Fruit fly (Drosophila melanogaster) whole organism, prepupa: ENCODE measurements around the gene chas.

Experiments
- CG11294 ChIP-seq: fragments of 200-800 bp; sonication (Bioruptor generic); IDR thresholded peaks from 2 replicates; pipeline ENCODE4 v1.3.6; 2022; ENCODE audit warnings: missing biosample characterization, missing genetic modification characterization
- CG11762 ChIP-seq: fragments of 200-800 bp; sonication (Bioruptor generic); optimal IDR thresholded peaks from 3 replicates; lab custom pipeline; 2016; ENCODE audit warnings: missing biosample characterization, missing genetic modification characterization; ENCODE audit not compliant: insufficient read depth
- CG3032 ChIP-seq: fragments of 200-800 bp; optimal IDR thresholded peaks from 2 replicates; lab custom pipeline; 2019; ENCODE audit warnings: missing biosample characterization, mild to moderate bottlenecking, missing genetic modification characterization, moderate library complexity
- CG31627 ChIP-seq: fragments of 200-800 bp; sonication (Bioruptor generic); optimal IDR thresholded peaks from 3 replicates; lab custom pipeline; 2016; ENCODE audit warnings: missing biosample characterization, missing genetic modification characterization
- CG34406 ChIP-seq: fragments of 200-800 bp; sonication (Bioruptor generic); optimal IDR thresholded peaks from 3 replicates; lab custom pipeline; 2016; ENCODE audit warnings: missing biosample characterization, missing genetic modification characterization
- CG3919 ChIP-seq: fragments of 200-800 bp; sonication (Bioruptor generic); optimal IDR thresholded peaks from 3 replicates; lab custom pipeline; 2016; ENCODE audit warnings: missing biosample characterization, missing genetic modification characterization
- CG6808 ChIP-seq: fragments of 200-800 bp; sonication (Bioruptor generic); optimal IDR thresholded peaks from 3 replicates; lab custom pipeline; 2017; ENCODE audit warnings: missing biosample characterization, missing genetic modification characterization, mild to moderate bottlenecking, moderate library complexity, missing genetic modification reagents
- CG6854 ChIP-seq: fragments of 200-800 bp; sonication (Bioruptor generic); optimal IDR thresholded peaks from 2 replicates; lab custom pipeline; 2017; ENCODE audit warnings: missing biosample characterization, mild to moderate bottlenecking, missing genetic modification characterization
- Ets21C ChIP-seq: fragments of 200-800 bp; sonication (Bioruptor generic); optimal IDR thresholded peaks from 3 replicates; lab custom pipeline; 2016; ENCODE audit warnings: missing biosample characterization, missing genetic modification characterization
- Gug ChIP-seq: fragments of 200-800 bp; sonication (Bioruptor generic); IDR thresholded peaks from 2 replicates; pipeline ENCODE4 v1.3.6; 2022; ENCODE audit warnings: missing biosample characterization, missing genetic modification characterization
- OdsH ChIP-seq: fragments of 200-800 bp; sonication (Bioruptor generic); optimal IDR thresholded peaks from 3 replicates; lab custom pipeline; 2016; ENCODE audit warnings: missing biosample characterization, missing genetic modification characterization
- Sox14 ChIP-seq: fragments of 200-800 bp; sonication (Bioruptor generic); optimal IDR thresholded peaks from 3 replicates; lab custom pipeline; 2016; ENCODE audit warnings: missing biosample characterization, missing genetic modification characterization
- dsx ChIP-seq: fragments of 200-800 bp; optimal IDR thresholded peaks from 3 replicates; lab custom pipeline; 2019; ENCODE audit warnings: missing biosample characterization, mild to moderate bottlenecking, missing genetic modification characterization, moderate library complexity; ENCODE audit not compliant: poor library complexity, severe bottlenecking
- eg ChIP-seq: fragments of 200-800 bp; sonication (Bioruptor generic); IDR thresholded peaks from 3 replicates; pipeline ENCODE4 v1.3.6; 2022; ENCODE audit warnings: missing biosample characterization, missing genetic modification characterization

DNA sequence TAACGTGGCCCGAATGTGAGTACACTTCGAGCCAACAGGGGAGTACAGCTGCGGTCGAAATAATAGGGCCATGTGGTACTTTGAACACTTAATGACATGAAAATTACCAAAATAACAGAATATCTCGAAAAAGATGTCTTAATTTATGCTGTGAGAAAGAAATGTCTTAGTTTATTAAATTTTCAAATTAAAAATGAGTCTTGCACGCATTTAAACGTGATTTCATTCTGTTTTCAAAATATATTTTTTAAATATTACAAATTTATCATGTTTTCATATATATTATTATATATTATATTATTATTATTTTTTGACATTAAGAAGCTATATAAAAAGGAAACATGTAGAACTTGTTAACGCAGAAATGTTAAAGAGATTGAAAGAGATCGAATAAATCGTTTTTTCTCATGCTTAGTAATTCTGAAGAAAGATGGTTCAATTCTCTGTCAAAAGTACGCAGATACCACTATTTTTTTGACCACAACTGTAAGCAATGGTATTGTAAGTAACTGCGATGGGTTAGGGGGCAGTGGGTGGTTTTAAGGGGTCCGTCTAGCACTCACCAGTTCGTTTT is 3.6 kb downstream of the chas start:
- TF ChIP-seq CG11294 (peak; percentile 23; the same call in 1 of the 2 replicates), Gug (GFP tag; lab: Robert Waterston, UW) (0 out of 2 replicates have a peak, but pooled peaks have one; percentile 15), CG6854 (GFP tag; lab: Kevin White, UChicago) (no peak), Ets21C (no peak), dsx (GFP tag; lab: Kevin White, UChicago) (no peak), eg (peak; percentile 21; the same call in 1 of the 3 replicates), Sox14 (no peak), OdsH (GFP tag; lab: Kevin White, UChicago) (peak; percentile 41), CG11762 (peak; percentile 6), CG34406 (no peak), CG31627 (no peak), CG3919 (GFP tag; lab: Kevin White, UChicago) (no peak), CG6808 (GFP tag; lab: Kevin White, UChicago) (no peak), CG3032 (tag; lab: Kevin White, UChicago) (no peak)
